Worm (Caenorhabditis elegans) whole organism, L4/young adult: ENCODE results near the gene szy-2.

ENCODE experiments used
- W03F9.2 ChIP-seq: fragments of 150-350 bp; optimal IDR thresholded peaks from 2 replicates; lab custom pipeline; 2014; ENCODE audit warnings: missing biosample characterization, missing genetic modification characterization
- dao-5 ChIP-seq: sonication (generic microtip); optimal IDR thresholded peaks from 2 replicates; lab custom pipeline; 2016; ENCODE audit warnings: missing genotype, missing genetic modification characterization, moderate library complexity, missing compliant biosample characterization
- him-1 ChIP-seq: sonication (generic microtip); optimal IDR thresholded peaks from 2 replicates; lab custom pipeline; 2016; ENCODE audit warnings: missing genotype, missing genetic modification reagents, missing genetic modification characterization, missing compliant biosample characterization

Gene szy-2

DNA sequence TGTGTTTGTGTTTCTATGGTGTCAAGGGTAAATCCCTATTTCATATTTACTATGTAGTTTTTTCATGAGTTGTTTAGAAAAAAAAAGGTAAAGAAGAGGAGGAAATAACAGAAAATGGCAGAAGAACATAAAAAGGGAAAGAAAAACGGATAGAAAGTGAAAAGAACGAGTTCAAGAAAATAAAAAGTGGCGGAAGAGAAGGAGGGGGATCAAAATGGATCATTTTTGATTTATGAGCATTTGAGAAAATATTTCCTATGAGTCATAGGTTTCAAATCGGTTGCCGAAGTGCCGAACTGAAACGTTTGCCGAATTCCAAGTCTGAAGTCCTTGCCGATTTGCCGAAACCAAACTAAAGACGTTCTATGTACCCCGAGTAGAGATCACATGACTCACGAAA, 32.3 kb downstream of the szy-2 start:
- TF ChIP-seq him-1 (no peak), W03F9.2 (tag; lab: Kevin White, UChicago) (no peak), dao-5 (tag; lab: Kevin White, UChicago) (no peak)

- no peak for TF ChIP-seq him-1
- TF ChIP-seq dao-5 (tag; lab: Kevin White, UChicago): no peak
- no peak for TF ChIP-seq W03F9.2 (tag; lab: Kevin White, UChicago)
Observed at ce11 chrIII:5334517-5335049, 36.5 kb downstream of the szy-2 start.

DNA sequence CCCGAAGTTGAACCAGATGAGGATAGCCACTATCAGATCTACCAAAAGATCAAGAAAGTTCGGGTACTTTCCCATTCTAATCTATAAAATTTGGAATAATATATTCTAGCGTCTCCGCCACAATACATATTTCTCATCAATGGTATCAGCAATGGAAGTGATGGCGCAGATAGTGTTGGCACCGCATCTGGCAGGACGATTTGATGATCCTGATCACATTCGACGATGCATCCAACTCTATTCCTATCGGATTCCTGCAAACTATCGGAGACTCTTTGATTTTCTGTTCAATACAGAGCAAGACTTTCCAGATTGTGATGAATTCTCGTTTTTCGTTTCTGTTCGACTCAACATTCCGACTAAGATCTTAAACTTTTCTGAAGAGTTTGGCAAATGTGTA, 41.7 kb downstream of the szy-2 start:
- TF ChIP-seq W03F9.2 (tag; lab: Kevin White, UChicago) (no peak), him-1 (no peak), dao-5 (tag; lab: Kevin White, UChicago) (no peak)

- TF ChIP-seq dao-5 (tag; lab: Kevin White, UChicago) (no peak), W03F9.2 (tag; lab: Kevin White, UChicago) (no peak), him-1 (no peak)
Observed at ce11 chrIII:5326323-5326722, 44.8 kb downstream of the szy-2 start, which contains the start of gene sorf-2. TSS of gene sorf-2 (plus strand) at chrIII:5326623.

- TF ChIP-seq him-1: no peak
- no peak for TF ChIP-seq dao-5 (tag; lab: Kevin White, UChicago)
- no peak for TF ChIP-seq W03F9.2 (tag; lab: Kevin White, UChicago)
Observed at ce11 chrIII:5321661-5322060, 49.4 kb downstream of the szy-2 start, which contains the start of gene F52C9.3. TSS of gene F52C9.3 (plus strand) at chrIII:5321885.
